Fruit fly (Drosophila melanogaster) whole organism, embryonic: Measurements from ENCODE around the gene HUWE1.

Experiments used
- ATbp ChIP-seq: fragments of 200-800 bp; sonication (Bioruptor generic); optimal IDR thresholded peaks from 2 replicates; lab custom pipeline; 2017; ENCODE audit warnings: missing biosample characterization, mild to moderate bottlenecking, missing genetic modification characterization, missing genetic modification reagents
- CG1024 ChIP-seq: fragments of 200-800 bp; sonication (Bioruptor generic); IDR thresholded peaks from 2 replicates; pipeline ENCODE4 v1.3.6; 2022; ENCODE audit warnings: missing biosample characterization, missing genetic modification characterization
- CG11247 ChIP-seq: fragments of 200-800 bp; sonication (Bioruptor generic); IDR thresholded peaks from 2 replicates; pipeline ENCODE4 v1.3.6; 2022; ENCODE audit warnings: missing biosample characterization, missing genetic modification characterization
- CG11560 ChIP-seq: fragments of 200-800 bp; sonication (Bioruptor generic); IDR thresholded peaks from 3 replicates; pipeline ENCODE4 v1.3.6; 2022; ENCODE audit warnings: missing biosample characterization, missing genetic modification characterization
- CG12219 ChIP-seq: fragments of 200-800 bp; sonication (Bioruptor generic); optimal IDR thresholded peaks from 3 replicates; lab custom pipeline; 2018; ENCODE audit warnings: missing biosample characterization, mild to moderate bottlenecking, missing genetic modification characterization
- CG14441 ChIP-seq: fragments of 200-800 bp; sonication (Bioruptor generic); IDR thresholded peaks from 2 replicates; pipeline ENCODE4 v1.3.6; 2022; ENCODE audit warnings: missing biosample characterization, missing genetic modification characterization
- CG15696 ChIP-seq: fragments of 200-800 bp; sonication (Bioruptor generic); optimal IDR thresholded peaks from 2 replicates; lab custom pipeline; 2019; ENCODE audit warnings: missing biosample characterization, mild to moderate bottlenecking, missing genetic modification characterization, moderate library complexity
- CG16779 ChIP-seq: fragments of 200-800 bp; sonication (Bioruptor generic); IDR thresholded peaks from 2 replicates; pipeline ENCODE4 v1.3.6; 2022; ENCODE audit warnings: missing biosample characterization, missing genetic modification characterization
- CG17186 ChIP-seq: fragments of 200-800 bp; sonication (Bioruptor generic); optimal IDR thresholded peaks from 3 replicates; lab custom pipeline; 2017; ENCODE audit warnings: missing biosample characterization, missing genetic modification reagents, missing genetic modification characterization
- CG18599 ChIP-seq: fragments of 200-800 bp; sonication (Bioruptor generic); optimal IDR thresholded peaks from 3 replicates; lab custom pipeline; 2017; ENCODE audit warnings: missing biosample characterization, missing genetic modification characterization, mild to moderate bottlenecking, moderate library complexity, missing genetic modification reagents
- CG2875 ChIP-seq: fragments of 200-800 bp; sonication (Bioruptor generic); optimal IDR thresholded peaks from 2 replicates; lab custom pipeline; 2017; ENCODE audit warnings: missing biosample characterization, mild to moderate bottlenecking, missing genetic modification characterization, missing genetic modification reagents
- CG30020 ChIP-seq: fragments of 200-800 bp; optimal IDR thresholded peaks from 2 replicates; lab custom pipeline; 2019; ENCODE audit warnings: missing biosample characterization, mild to moderate bottlenecking, missing genetic modification characterization, moderate library complexity
- CG32772 ChIP-seq: fragments of 200-800 bp; sonication (Bioruptor generic); IDR thresholded peaks from 2 replicates; pipeline ENCODE4 v1.3.6; 2022; ENCODE audit warnings: missing biosample characterization, missing genetic modification characterization
- CG4404 ChIP-seq: fragments of 200-800 bp; sonication (Bioruptor generic); IDR thresholded peaks from 2 replicates; pipeline ENCODE4 v1.3.6; 2022; ENCODE audit warnings: missing biosample characterization, missing genetic modification characterization
- CG6254 ChIP-seq: fragments of 200-800 bp; sonication (Bioruptor generic); optimal IDR thresholded peaks from 3 replicates; lab custom pipeline; 2017; ENCODE audit warnings: mild to moderate bottlenecking, missing biosample characterization, missing genetic modification reagents, missing genetic modification characterization
- CG7372 ChIP-seq: fragments of 200-800 bp; sonication (Bioruptor generic); IDR thresholded peaks from 2 replicates; pipeline ENCODE4 v1.3.6; 2022; ENCODE audit warnings: missing biosample characterization, missing genetic modification characterization
- CG9876 ChIP-seq: fragments of 200-800 bp; sonication (Bioruptor generic); optimal IDR thresholded peaks from 2 replicates; lab custom pipeline; 2016; ENCODE audit warnings: missing biosample characterization, missing genetic modification characterization
- Dbx ChIP-seq: fragments of 200-800 bp; sonication (Bioruptor generic); IDR thresholded peaks from 3 replicates; pipeline ENCODE4 v1.3.6; 2022; ENCODE audit warnings: missing biosample characterization, missing genetic modification characterization
- Deaf1 ChIP-seq: fragments of 200-800 bp; optimal IDR thresholded peaks from 3 replicates; lab custom pipeline; 2019; ENCODE audit warnings: missing biosample characterization, mild to moderate bottlenecking, missing genetic modification characterization, moderate library complexity
- Dll ChIP-seq: fragments of 200-800 bp; sonication (Bioruptor generic); IDR thresholded peaks from 4 replicates; pipeline ENCODE4 v1.3.6; 2022; ENCODE audit warnings: missing biosample characterization, missing genetic modification characterization; ENCODE audit not compliant: partially characterized antibody
- Dp ChIP-seq: fragments of 200-800 bp; sonication (Bioruptor generic); optimal IDR thresholded peaks from 2 replicates; lab custom pipeline; 2018; ENCODE audit warnings: missing biosample characterization, mild to moderate bottlenecking, missing genetic modification characterization, moderate library complexity
- Ets97D ChIP-seq: fragments of 200-800 bp; sonication (Bioruptor generic); optimal IDR thresholded peaks from 3 replicates; lab custom pipeline; 2016; ENCODE audit warnings: missing biosample characterization, missing genetic modification characterization
- Gug ChIP-seq: fragments of 200-800 bp; sonication (Bioruptor generic); IDR thresholded peaks from 4 replicates; pipeline ENCODE4 v1.3.6; 2022; ENCODE audit warnings: missing biosample characterization, missing genetic modification characterization
- HLH3B ChIP-seq: fragments of 200-800 bp; sonication (Bioruptor generic); IDR thresholded peaks from 2 replicates; pipeline ENCODE4 v1.3.6; 2022; ENCODE audit warnings: missing biosample characterization, missing genetic modification characterization
- Hmr ChIP-seq: fragments of 200-800 bp; sonication (Bioruptor generic); optimal IDR thresholded peaks from 3 replicates; lab custom pipeline; 2017; ENCODE audit warnings: mild to moderate bottlenecking, missing biosample characterization, missing genetic modification reagents, missing genetic modification characterization
- Nf-YC ChIP-seq: fragments of 200-800 bp; optimal IDR thresholded peaks from 3 replicates; lab custom pipeline; 2019; ENCODE audit warnings: missing biosample characterization, mild to moderate bottlenecking, missing genetic modification characterization, moderate library complexity
- Ravus ChIP-seq: fragments of 200-800 bp; sonication (Bioruptor generic); IDR thresholded peaks from 2 replicates; pipeline ENCODE4 v1.3.6; 2022; ENCODE audit warnings: missing biosample characterization, missing genetic modification characterization
- ab ChIP-seq: fragments of 200-800 bp; sonication (Bioruptor generic); optimal IDR thresholded peaks from 2 replicates; lab custom pipeline; 2016; ENCODE audit warnings: missing biosample characterization, missing genetic modification characterization
- dmrt99B ChIP-seq: fragments of 200-800 bp; sonication (Bioruptor generic); optimal IDR thresholded peaks from 2 replicates; lab custom pipeline; 2018; ENCODE audit warnings: missing biosample characterization, mild to moderate bottlenecking, missing genetic modification characterization, moderate library complexity
- gsb-n ChIP-seq: fragments of 200-800 bp; sonication (Bioruptor generic); optimal IDR thresholded peaks from 3 replicates; lab custom pipeline; 2018; ENCODE audit warnings: missing biosample characterization, mild to moderate bottlenecking, missing genetic modification characterization
- ham ChIP-seq: fragments of 200-800 bp; sonication (Bioruptor generic); IDR thresholded peaks from 2 replicates; pipeline ENCODE4 v1.3.6; 2022; ENCODE audit warnings: missing biosample characterization, missing genetic modification characterization
- her ChIP-seq: fragments of 200-800 bp; sonication (Bioruptor generic); optimal IDR thresholded peaks from 2 replicates; lab custom pipeline; 2016; ENCODE audit warnings: missing biosample characterization, missing genetic modification characterization
- insv ChIP-seq, 2 experiments: fragments of 200-800 bp; sonication (Bioruptor generic); optimal IDR thresholded peaks; 3 replicates each; lab custom pipeline; 2016 to 2018; ENCODE audit warnings: missing biosample characterization in 2 of 2, missing genetic modification characterization in 2 of 2
- inv ChIP-seq: fragments of 200-800 bp; sonication (Bioruptor generic); IDR thresholded peaks from 2 replicates; pipeline ENCODE4 v1.3.6; 2022; ENCODE audit warnings: missing biosample characterization, missing genetic modification characterization; ENCODE audit not compliant: partially characterized antibody
- jigr1 ChIP-seq: fragments of 200-800 bp; sonication (Bioruptor generic); IDR thresholded peaks from 3 replicates; pipeline ENCODE4 v1.3.6; 2022; ENCODE audit warnings: missing biosample characterization, missing genetic modification characterization
- jing ChIP-seq: fragments of 200-800 bp; sonication (Bioruptor generic); optimal IDR thresholded peaks from 2 replicates; lab custom pipeline; 2018; ENCODE audit warnings: missing biosample characterization, mild to moderate bottlenecking, missing genetic modification characterization
- lov ChIP-seq, 2 experiments: fragments of 200-800 bp in 1 of 2; fragments of >200 bp in 1 of 2; sonication (Bioruptor generic) in 1 of 2; IDR thresholded peaks in 1 of 2; optimal IDR thresholded peaks in 1 of 2; 2 replicates in 1 of 2; 3 replicates in 1 of 2; pipeline versions ENCODE4 v1.3.6 to Lab custom; 2017 to 2022; ENCODE audit warnings: missing biosample characterization in 1 of 2, missing genetic modification characterization in 1 of 2
- org-1 ChIP-seq: fragments of 200-800 bp; sonication (Bioruptor generic); optimal IDR thresholded peaks from 2 replicates; lab custom pipeline; 2017; ENCODE audit warnings: missing biosample characterization, missing genetic modification characterization
- otp ChIP-seq: fragments of 200-800 bp; sonication (Bioruptor generic); IDR thresholded peaks from 3 replicates; pipeline ENCODE4, ENCODE4 v1.3.6; 2022; ENCODE audit warnings: missing biosample characterization, missing genetic modification characterization
- pan ChIP-seq, 4 experiments: fragments of >200 bp in 3 of 4; fragments of 200-800 bp in 1 of 4; sonication (Bioruptor generic) in 1 of 4; optimal IDR thresholded peaks in 3 of 4; IDR thresholded peaks in 1 of 4; 2 replicates each; pipeline versions ENCODE4 v1.3.6 to Lab custom; 2017 to 2022; ENCODE audit warnings: missing biosample characterization in 2 of 4, missing genetic modification characterization in 2 of 4, mixed read lengths in 1 of 4
- pum ChIP-seq: fragments of 200-800 bp; sonication (Bioruptor generic); optimal IDR thresholded peaks from 2 replicates; lab custom pipeline; 2016; ENCODE audit warnings: missing biosample characterization, missing genetic modification characterization
- ranshi ChIP-seq: fragments of 200-800 bp; sonication (Bioruptor generic); IDR thresholded peaks from 2 replicates; pipeline ENCODE4 v1.3.6; 2022; ENCODE audit warnings: missing biosample characterization, missing genetic modification characterization
- rib ChIP-seq: fragments of 200-800 bp; sonication (Bioruptor generic); IDR thresholded peaks from 2 replicates; pipeline ENCODE4 v1.3.6; 2022; ENCODE audit warnings: missing biosample characterization, missing genetic modification characterization
- run ChIP-seq: fragments of 200-800 bp; sonication (Bioruptor generic); optimal IDR thresholded peaks from 3 replicates; lab custom pipeline; 2018; ENCODE audit warnings: missing biosample characterization, mild to moderate bottlenecking, missing genetic modification characterization
- sisA ChIP-seq: fragments of 200-800 bp; sonication (Bioruptor generic); IDR thresholded peaks from 2 replicates; pipeline ENCODE4 v1.3.6; 2022; ENCODE audit warnings: missing biosample characterization, missing genetic modification characterization
- toy ChIP-seq: fragments of 200-800 bp; sonication (Bioruptor generic); IDR thresholded peaks from 2 replicates; pipeline ENCODE4 v1.3.6; 2022; ENCODE audit warnings: missing biosample characterization, missing genetic modification characterization
- tup ChIP-seq: fragments of 200-800 bp; sonication (Bioruptor generic); optimal IDR thresholded peaks from 2 replicates; lab custom pipeline; 2016; ENCODE audit warnings: missing biosample characterization, mild to moderate bottlenecking, missing genetic modification characterization, moderate library complexity
- unc-4 ChIP-seq: fragments of 200-800 bp; sonication (Bioruptor generic); IDR thresholded peaks from 2 replicates; pipeline ENCODE4 v1.3.6; 2022; ENCODE audit warnings: missing biosample characterization, missing genetic modification characterization; ENCODE audit not compliant: partially characterized antibody
- usp ChIP-seq: fragments of >200 bp; optimal IDR thresholded peaks from 2 replicates; lab custom pipeline; 2017; ENCODE audit warnings: missing biosample characterization, missing genetic modification characterization

Gene HUWE1

dm6 chrX:15740288-15740726 is 27.9 kb downstream of the HUWE1 start (continued):
- TF ChIP-seq ab (GFP tag; lab: Kevin White, UChicago) (peak; percentile 4), ham (GFP tag; lab: Robert Waterston, UW) (peak; percentile 38; the same call in 1 of the 2 replicates), Dbx (peak; percentile 88), Gug (GFP tag; lab: Robert Waterston, UW) (peak; percentile 64; the same call in 3 of the 4 replicates), jigr1 (GFP tag; lab: Robert Waterston, UW) (no peak), CG30020 (tag; lab: Kevin White, UChicago) (no peak), CG6254 (peak; percentile 0), dmrt99B (tag; lab: Kevin White, UChicago) (peak; percentile 71), Ravus (no peak), CG14441 (GFP tag; lab: Robert Waterston, UW) (peak; percentile 84), run (tag; lab: Kevin White, UChicago) (no peak), org-1 (GFP tag; lab: Kevin White, UChicago) (peak; percentile 53), ATbp (GFP tag; lab: Kevin White, UChicago) (peak; percentile 64), toy (GFP tag; lab: Robert Waterston, UW) (0 out of 2 replicates have a peak, but pooled peaks have one; percentile 40), HLH3B (GFP tag; lab: Robert Waterston, UW) (peak; percentile 68), pum (GFP tag; lab: Kevin White, UChicago) (peak; percentile 35), CG17186 (GFP tag; lab: Kevin White, UChicago) (no peak), insv (GFP tag; optimal IDR thresholded peaks at IDR 0.05; lab: Kevin White, UChicago) (peak in 1 of 2 experiments; percentile 27), Dll (GFP tag; lab: Robert Waterston, UW) (no peak), CG32772 (GFP tag; lab: Robert Waterston, UW) (peak; percentile 69), CG9876 (GFP tag; lab: Kevin White, UChicago) (no peak), her (GFP tag; lab: Kevin White, UChicago) (peak; percentile 47), pan (optimal IDR thresholded peaks at IDR 0.05; lab: Kevin White, UChicago) (no peak), pan (GFP tag; optimal IDR thresholded peaks at IDR 0.05 in 1 of 2, IDR thresholded peaks at IDR 0.05 in 1 of 2) (peak in 1 of 2 experiments; percentile 84), Dp (no peak), CG1024 (GFP tag; lab: Robert Waterston, UW) (0 out of 2 replicates have a peak, but pooled peaks have one; percentile 42), CG15696 (no peak), CG11247 (GFP tag; lab: Robert Waterston, UW) (peak; percentile 64), Nf-YC (tag; lab: Kevin White, UChicago) (peak; percentile 43), Ets97D (no peak), usp (GFP tag; lab: Kevin White, UChicago) (no peak), rib (GFP tag; lab: Robert Waterston, UW) (peak; percentile 81), inv (GFP tag; lab: Robert Waterston, UW) (no peak), CG16779 (peak; percentile 78; the same call in 1 of the 2 replicates), unc-4 (GFP tag; lab: Robert Waterston, UW) (no peak), CG12219 (peak; percentile 67), CG11560 (peak; percentile 21; the same call in 1 of the 3 replicates), ranshi (GFP tag; lab: Robert Waterston, UW) (peak; percentile 78), lov (optimal IDR thresholded peaks at IDR 0.05; lab: Kevin White, UChicago) (no peak), lov (GFP tag; IDR thresholded peaks at IDR 0.05; lab: Robert Waterston, UW) (no peak), otp (GFP tag; lab: Robert Waterston, UW) (peak; percentile 62; the same call in 1 of the 3 replicates), Deaf1 (tag; lab: Kevin White, UChicago) (peak; percentile 77), gsb-n (no peak), sisA (GFP tag; lab: Robert Waterston, UW) (peak; percentile 72), CG18599 (GFP tag; lab: Kevin White, UChicago) (peak; percentile 91), CG4404 (peak; percentile 50), tup (no peak), Hmr (GFP tag; lab: Kevin White, UChicago) (peak; percentile 89), CG7372 (GFP tag; lab: Robert Waterston, UW) (peak; percentile 57; the same call in 1 of the 2 replicates), jing (GFP tag; lab: Kevin White, UChicago) (no peak), CG2875 (GFP tag; lab: Kevin White, UChicago) (peak; percentile 1)
